Worm (Caenorhabditis elegans): ENCODE measurements around the gene sru-25.

ce11 chrV:692720-693422 is 18.8 kb upstream of the sru-25 start, which contains the start of gene srx-4:
- no peak for TF ChIP-seq rnt-1 (tag; optimal IDR thresholded peaks at IDR 0.05)
- TF ChIP-seq tbx-2 (tag; optimal IDR thresholded peaks at IDR 0.05) = no peak
- no peak for TF ChIP-seq pha-4 (tag; optimal IDR thresholded peaks at IDR 0.05)
- TF ChIP-seq lin-11 (tag; optimal IDR thresholded peaks at IDR 0.05) = no peak
- no peak for TF ChIP-seq ama-1 (optimal IDR thresholded peaks at IDR 0.05)

Data from whole organism, late embryonic.